Worm (Caenorhabditis elegans) whole organism, young adult: Measurements from ENCODE around the gene ZK402.5.

ENCODE experiments used
- B0019.2 ChIP-seq: fragments of 200-800 bp; sonication (Bioruptor generic); conservative IDR thresholded peaks from 2 replicates; pipeline ENCODE4 v1.3.6; 2022; ENCODE audit warnings: missing genetic modification reagents, missing genetic modification characterization, missing compliant biosample characterization
- B0035.1 ChIP-seq: sonication (generic microtip); optimal IDR thresholded peaks from 2 replicates; lab custom pipeline; 2016; ENCODE audit warnings: missing genetic modification characterization, mild to moderate bottlenecking, missing compliant biosample characterization, missing genotype, missing genetic modification reagents
- B0261.1 ChIP-seq: sonication (generic microtip); optimal IDR thresholded peaks from 2 replicates; lab custom pipeline; 2016; ENCODE audit warnings: mild to moderate bottlenecking, missing genetic modification characterization, moderate library complexity, missing compliant biosample characterization
- F33H1.4 ChIP-seq: fragments of 200-800 bp; sonication (Bioruptor generic); IDR thresholded peaks from 2 replicates; pipeline ENCODE4 v1.3.6; 2022; ENCODE audit warnings: missing genetic modification reagents, missing genetic modification characterization, missing compliant biosample characterization
- F37B4.10 ChIP-seq: fragments of 200-800 bp; sonication (Bioruptor generic); IDR thresholded peaks from 2 replicates; pipeline ENCODE4 v1.3.6; 2022; ENCODE audit warnings: missing genetic modification characterization, missing compliant biosample characterization
- F49E8.2 ChIP-seq: sonication (generic microtip); optimal IDR thresholded peaks from 3 replicates; lab custom pipeline; 2017; ENCODE audit warnings: missing genetic modification characterization, mild to moderate bottlenecking, missing compliant biosample characterization, antibody characterized with exemption, moderate library complexity; ENCODE audit not compliant: insufficient read depth
- K12H6.12 ChIP-seq: fragments of 200-800 bp; sonication (Bioruptor generic); optimal IDR thresholded peaks from 2 replicates; lab custom pipeline; 2018; ENCODE audit warnings: mild to moderate bottlenecking, missing genetic modification characterization, missing compliant biosample characterization
- T26A5.8 ChIP-seq: sonication (generic microtip); optimal IDR thresholded peaks from 2 replicates; lab custom pipeline; 2016; ENCODE audit warnings: missing genetic modification characterization, missing compliant biosample characterization
- Y53F4B.3 ChIP-seq: fragments of 200-800 bp; sonication (Bioruptor generic); IDR thresholded peaks from 2 replicates; pipeline ENCODE4 v1.3.6; 2022; ENCODE audit warnings: missing genetic modification reagents, missing genetic modification characterization, missing compliant biosample characterization
- Y79H2A.3 ChIP-seq: fragments of 200-800 bp; sonication (Bioruptor generic); conservative IDR thresholded peaks from 2 replicates; pipeline ENCODE4 v1.3.6; 2022; ENCODE audit warnings: missing genetic modification reagents, missing genetic modification characterization, missing compliant biosample characterization
- akir-1 ChIP-seq: fragments of 200-800 bp; sonication (Bioruptor generic); optimal IDR thresholded peaks from 2 replicates; lab custom pipeline; 2018; ENCODE audit warnings: mild to moderate bottlenecking, missing genetic modification characterization, moderate library complexity, missing compliant biosample characterization
- aptf-2 ChIP-seq: fragments of 200-800 bp; sonication (Bioruptor generic); conservative IDR thresholded peaks from 2 replicates; pipeline ENCODE4 v1.3.6; 2022; ENCODE audit warnings: missing genetic modification reagents, missing genetic modification characterization, missing compliant biosample characterization
- athp-1 ChIP-seq: sonication (generic microtip); optimal IDR thresholded peaks from 2 replicates; lab custom pipeline; 2017; ENCODE audit warnings: mild to moderate bottlenecking, missing genetic modification characterization, missing compliant biosample characterization
- bed-1 ChIP-seq: fragments of 200-800 bp; sonication (Bioruptor generic); IDR thresholded peaks from 2 replicates; pipeline ENCODE4 v1.3.6; 2022; ENCODE audit warnings: missing genetic modification reagents, missing genetic modification characterization, missing compliant biosample characterization
- ceh-79 ChIP-seq: sonication (generic microtip); optimal IDR thresholded peaks from 2 replicates; lab custom pipeline; 2017; ENCODE audit warnings: mild to moderate bottlenecking, missing genetic modification characterization, missing compliant biosample characterization
- ceh-91 ChIP-seq: fragments of 200-800 bp; sonication (Bioruptor generic); IDR thresholded peaks from 2 replicates; pipeline ENCODE4 v1.3.6; 2022; ENCODE audit warnings: missing genetic modification reagents, missing genetic modification characterization, missing compliant biosample characterization
- dpff-1 ChIP-seq: sonication (generic microtip); optimal IDR thresholded peaks from 2 replicates; lab custom pipeline; 2017; ENCODE audit warnings: mild to moderate bottlenecking, missing genetic modification characterization, missing compliant biosample characterization
- egl-18 ChIP-seq: fragments of 200-800 bp; sonication (Bioruptor generic); IDR thresholded peaks from 2 replicates; pipeline ENCODE4 v1.3.6; 2022; ENCODE audit warnings: missing genetic modification reagents, missing genetic modification characterization, missing compliant biosample characterization
- ekl-4 ChIP-seq: fragments of 200-800 bp; sonication (Bioruptor generic); IDR thresholded peaks from 2 replicates; pipeline ENCODE4 v1.3.6; 2022; ENCODE audit warnings: missing genetic modification reagents, missing genetic modification characterization, missing compliant biosample characterization
- ets-4 ChIP-seq: fragments of 200-800 bp; sonication (Bioruptor generic); optimal IDR thresholded peaks from 2 replicates; lab custom pipeline; 2018; ENCODE audit warnings: mild to moderate bottlenecking, missing genetic modification characterization, missing compliant biosample characterization
- fkh-3 ChIP-seq: sonication (generic microtip); optimal IDR thresholded peaks from 2 replicates; lab custom pipeline; 2016; ENCODE audit warnings: mild to moderate bottlenecking, missing genetic modification characterization, missing compliant biosample characterization
- gei-17 ChIP-seq: fragments of 200-800 bp; sonication (Bioruptor generic); optimal IDR thresholded peaks from 2 replicates; lab custom pipeline; 2018; ENCODE audit warnings: mild to moderate bottlenecking, missing genetic modification characterization, missing compliant biosample characterization
- hlh-26 ChIP-seq: fragments of 200-800 bp; sonication (Bioruptor generic); conservative IDR thresholded peaks from 2 replicates; pipeline ENCODE4 v1.3.6; 2022; ENCODE audit warnings: missing genetic modification reagents, missing genetic modification characterization, missing compliant biosample characterization
- hmg-20 ChIP-seq: fragments of 200-800 bp; sonication (Bioruptor generic); IDR thresholded peaks from 2 replicates; pipeline ENCODE4 v1.3.6; 2022; ENCODE audit warnings: missing genetic modification reagents, missing genetic modification characterization, missing compliant biosample characterization
- lin-54 ChIP-seq: fragments of 200-800 bp; sonication (Bioruptor generic); optimal IDR thresholded peaks from 2 replicates; lab custom pipeline; 2018; ENCODE audit warnings: mild to moderate bottlenecking, missing genetic modification characterization, missing compliant biosample characterization
- lir-1 ChIP-seq: fragments of 200-800 bp; sonication (Bioruptor generic); conservative IDR thresholded peaks from 2 replicates; pipeline ENCODE4 v1.3.6; 2022; ENCODE audit warnings: missing genetic modification reagents, missing genetic modification characterization, missing compliant biosample characterization
- madf-3 ChIP-seq: fragments of 200-800 bp; sonication (Bioruptor generic); IDR thresholded peaks from 2 replicates; pipeline ENCODE4 v1.3.6; 2022; ENCODE audit warnings: missing genetic modification reagents, missing genetic modification characterization, missing compliant biosample characterization
- madf-8 ChIP-seq: fragments of 200-800 bp; sonication (Bioruptor generic); conservative IDR thresholded peaks from 2 replicates; pipeline ENCODE4 v1.3.6; 2022; ENCODE audit warnings: missing genetic modification reagents, missing genetic modification characterization, missing compliant biosample characterization
- mel-28 ChIP-seq: sonication (generic microtip); optimal IDR thresholded peaks from 2 replicates; lab custom pipeline; 2016; ENCODE audit warnings: borderline replicate concordance, mild to moderate bottlenecking, missing genetic modification characterization, missing compliant biosample characterization
- nfyb-1 ChIP-seq: fragments of 200-800 bp; sonication (Bioruptor generic); IDR thresholded peaks from 2 replicates; pipeline ENCODE4 v1.3.6; 2022; ENCODE audit warnings: missing genetic modification reagents, missing genetic modification characterization, missing compliant biosample characterization
- nhr-27 ChIP-seq: fragments of 200-800 bp; sonication (Bioruptor generic); optimal IDR thresholded peaks from 2 replicates; lab custom pipeline; 2018; ENCODE audit warnings: mild to moderate bottlenecking, missing genetic modification characterization, moderate library complexity, missing compliant biosample characterization
- nhr-90 ChIP-seq: sonication (generic microtip); optimal IDR thresholded peaks from 2 replicates; lab custom pipeline; 2016; ENCODE audit warnings: missing genotype, mild to moderate bottlenecking, missing genetic modification characterization, missing compliant biosample characterization
- pbrm-1 ChIP-seq: fragments of 200-800 bp; sonication (Bioruptor generic); IDR thresholded peaks from 2 replicates; pipeline ENCODE4 v1.3.6; 2022; ENCODE audit warnings: missing genetic modification reagents, missing genetic modification characterization, missing compliant biosample characterization
- pha-4 ChIP-seq: fragments of 150-350 bp; sonication (generic microtip); optimal IDR thresholded peaks from 2 replicates; lab custom pipeline; 2014; ENCODE audit warnings: missing biosample characterization, missing genetic modification reagents, missing genetic modification characterization
- rpc-1 ChIP-seq, 2 experiments: fragments of 150-350 bp in 1 of 2; sonication (generic microtip) in 1 of 2; optimal IDR thresholded peaks; 2 replicates each; lab custom pipeline; 2014 to 2018; ENCODE audit warnings: missing biosample characterization in 1 of 2, missing genetic modification characterization in 1 of 2, missing genetic modification reagents in 1 of 2, missing genotype in 1 of 2
- sdz-38 ChIP-seq: sonication (generic microtip); optimal IDR thresholded peaks from 2 replicates; lab custom pipeline; 2016; ENCODE audit warnings: missing genotype, missing genetic modification characterization, missing compliant biosample characterization
- snpc-1.3 ChIP-seq: sonication (generic microtip); optimal IDR thresholded peaks from 2 replicates; lab custom pipeline; 2017; ENCODE audit warnings: missing genetic modification characterization, mild to moderate bottlenecking, missing compliant biosample characterization, antibody characterized with exemption, moderate library complexity, missing genotype, missing genetic modification reagents; ENCODE audit not compliant: insufficient read depth
- snpc-3.4 ChIP-seq: sonication (generic microtip); optimal IDR thresholded peaks from 2 replicates; lab custom pipeline; 2017; ENCODE audit warnings: missing genetic modification characterization, mild to moderate bottlenecking, missing compliant biosample characterization, antibody characterized with exemption, moderate library complexity, missing genotype, missing genetic modification reagents
- somi-1 ChIP-seq: fragments of 200-800 bp; sonication (Bioruptor generic); optimal IDR thresholded peaks from 2 replicates; lab custom pipeline; 2018; ENCODE audit warnings: mild to moderate bottlenecking, missing genetic modification characterization, missing compliant biosample characterization
- tbx-9 ChIP-seq: sonication (generic microtip); optimal IDR thresholded peaks from 2 replicates; lab custom pipeline; 2016; ENCODE audit warnings: borderline replicate concordance, missing genetic modification characterization, inconsistent platforms, missing compliant biosample characterization
- unc-130 ChIP-seq: sonication (generic microtip); optimal IDR thresholded peaks from 2 replicates; lab custom pipeline; 2016; ENCODE audit warnings: missing genetic modification reagents, missing genetic modification characterization, missing compliant biosample characterization
- xnd-1 ChIP-seq: sonication (generic microtip); optimal IDR thresholded peaks from 2 replicates; lab custom pipeline; 2016; ENCODE audit warnings: missing genotype, missing genetic modification reagents, missing genetic modification characterization, missing compliant biosample characterization
- zfh-2 ChIP-seq: fragments of 200-800 bp; sonication (Bioruptor generic); conservative IDR thresholded peaks from 2 replicates; pipeline ENCODE4 v1.3.6; 2022; ENCODE audit warnings: missing genetic modification reagents, missing genetic modification characterization, missing compliant biosample characterization
- zim-3 ChIP-seq: sonication (generic microtip); optimal IDR thresholded peaks from 2 replicates; lab custom pipeline; 2017; ENCODE audit warnings: mild to moderate bottlenecking, missing genetic modification characterization, moderate library complexity, missing compliant biosample characterization
- ztf-18 ChIP-seq: sonication (generic microtip); optimal IDR thresholded peaks from 2 replicates; lab custom pipeline; 2016; ENCODE audit warnings: missing genotype, mild to moderate bottlenecking, missing genetic modification characterization, missing compliant biosample characterization
- ztf-25 ChIP-seq: fragments of 200-800 bp; sonication (Bioruptor generic); IDR thresholded peaks from 2 replicates; pipeline ENCODE4 v1.3.6; 2022; ENCODE audit warnings: missing genetic modification reagents, missing genetic modification characterization, missing compliant biosample characterization
- ztf-28 ChIP-seq: fragments of 200-800 bp; sonication (Bioruptor generic); IDR thresholded peaks from 2 replicates; pipeline ENCODE4 v1.3.6; 2022; ENCODE audit warnings: missing genetic modification reagents, missing genetic modification characterization, missing compliant biosample characterization
- ztf-6 ChIP-seq: fragments of 200-800 bp; sonication (Bioruptor generic); IDR thresholded peaks from 2 replicates; pipeline ENCODE4 v1.3.6; 2022; ENCODE audit warnings: missing genetic modification reagents, missing genetic modification characterization, missing compliant biosample characterization

ZK402.5 gene

ce11 chrX:1379391-1379790, 21.8 kb downstream of the ZK402.5 start (continued):
- peak; percentile 85 for TF ChIP-seq ets-4 (GFP tag; lab: Kevin White, UChicago)
- peak; percentile 42 for TF ChIP-seq unc-130
- peak; percentile 55; the same call in 1 of the 2 replicates for TF ChIP-seq ztf-6 (GFP tag; lab: Robert Waterston, UW)
- TF ChIP-seq B0261.1 (tag; lab: Kevin White, UChicago), result peak; percentile 94
- no peak for TF ChIP-seq dpff-1 (tag; lab: Kevin White, UChicago)
- TF ChIP-seq madf-8 (GFP tag; lab: Robert Waterston, UW), result no peak
- peak; percentile 18 for TF ChIP-seq snpc-3.4 (tag; lab: Kevin White, UChicago)
- peak; percentile 79 for TF ChIP-seq B0035.1 (tag; lab: Kevin White, UChicago)
- peak; percentile 83 for TF ChIP-seq zfh-2
- TF ChIP-seq ekl-4 (GFP tag; lab: Robert Waterston, UW), result peak; percentile 66
- no peak; the same call in 1 of the 2 replicates for TF ChIP-seq B0019.2 (GFP tag; lab: Robert Waterston, UW)
- no peak for TF ChIP-seq ceh-91 (GFP tag; lab: Robert Waterston, UW)
- peak; percentile 88 for TF ChIP-seq nhr-90 (tag; lab: Kevin White, UChicago)
- TF ChIP-seq somi-1 (GFP tag; lab: Kevin White, UChicago), result peak; percentile 51
- no peak for TF ChIP-seq Y53F4B.3 (GFP tag; lab: Robert Waterston, UW)
- no peak for TF ChIP-seq F37B4.10 (GFP tag; lab: Robert Waterston, UW)
- TF ChIP-seq madf-3 (GFP tag; lab: Robert Waterston, UW), result no peak
- peak; percentile 8 for TF ChIP-seq T26A5.8
- peak; percentile 74 for TF ChIP-seq rpc-1 (optimal IDR thresholded peaks at IDR 0.05; lab: Kevin White, UChicago)
- TF ChIP-seq rpc-1 (tag; optimal IDR thresholded peaks at IDR 0.05; lab: Kevin White, UChicago), result peak; percentile 85
- TF ChIP-seq akir-1 (GFP tag; lab: Kevin White, UChicago), result peak; percentile 29
- peak; percentile 79; the same call in 1 of the 2 replicates for TF ChIP-seq egl-18
- no peak for TF ChIP-seq F33H1.4 (GFP tag; lab: Robert Waterston, UW)
- no peak for TF ChIP-seq tbx-9 (tag; lab: Kevin White, UChicago)
- TF ChIP-seq fkh-3 (tag; lab: Kevin White, UChicago), result peak; percentile 50
- peak; percentile 61 for TF ChIP-seq ztf-18
- peak; percentile 31 for TF ChIP-seq snpc-1.3 (tag; lab: Kevin White, UChicago)
- no peak for TF ChIP-seq F49E8.2
- TF ChIP-seq pbrm-1 (GFP tag; lab: Robert Waterston, UW), result peak; percentile 71
- TF ChIP-seq nhr-27 (tag; lab: Kevin White, UChicago), result peak; percentile 51
- no peak; the same call in 1 of the 2 replicates for TF ChIP-seq lir-1 (GFP tag; lab: Robert Waterston, UW)
- no peak for TF ChIP-seq aptf-2 (GFP tag; lab: Robert Waterston, UW)
- no peak for TF ChIP-seq Y79H2A.3 (GFP tag; lab: Robert Waterston, UW)
- TF ChIP-seq xnd-1 (tag; lab: Kevin White, UChicago), result no peak
- TF ChIP-seq ztf-28 (GFP tag; lab: Robert Waterston, UW), result no peak
- peak; percentile 88 for TF ChIP-seq gei-17
- 0 out of 2 replicates have a peak, but pooled peaks have one; percentile 65 for TF ChIP-seq hmg-20 (GFP tag; lab: Robert Waterston, UW)
- TF ChIP-seq sdz-38 (tag; lab: Kevin White, UChicago), result no peak
- peak; percentile 64 for TF ChIP-seq lin-54 (GFP tag; lab: Kevin White, UChicago)
- TF ChIP-seq athp-1 (tag; lab: Kevin White, UChicago), result peak; percentile 29
- no peak for TF ChIP-seq mel-28 (tag; lab: Kevin White, UChicago)
- no peak for TF ChIP-seq ceh-79 (tag; lab: Kevin White, UChicago)
- TF ChIP-seq pha-4 (tag; lab: Kevin White, UChicago), result no peak
- peak; percentile 46 for TF ChIP-seq K12H6.12 (tag; lab: Kevin White, UChicago)
- TF ChIP-seq ztf-25 (GFP tag; lab: Robert Waterston, UW), result 0 out of 2 replicates have a peak, but pooled peaks have one; percentile 66
- TF ChIP-seq hlh-26, result no peak
- TF ChIP-seq bed-1 (GFP tag; lab: Robert Waterston, UW), result 0 out of 2 replicates have a peak, but pooled peaks have one; percentile 57
- TF ChIP-seq nfyb-1 (GFP tag; lab: Robert Waterston, UW), result peak; percentile 92
- TF ChIP-seq zim-3 (tag; lab: Kevin White, UChicago), result peak; percentile 75
